Fruit fly (Drosophila melanogaster) whole organism, embryonic: Measurements from ENCODE around the gene CG45076.
A peak's percentile ranks its signal among the peaks of the same experiment; 100 is the strongest.

ENCODE experiments used
- ATbp ChIP-seq: fragments of 200-800 bp; sonication (Bioruptor generic); optimal IDR thresholded peaks from 2 replicates; lab custom pipeline; 2017; ENCODE audit warnings: missing biosample characterization, mild to moderate bottlenecking, missing genetic modification characterization, missing genetic modification reagents
- Abd-B ChIP-seq: fragments of 200-800 bp; sonication (Bioruptor generic); optimal IDR thresholded peaks from 2 replicates; lab custom pipeline; 2018; ENCODE audit warnings: missing biosample characterization, mild to moderate bottlenecking, missing genetic modification characterization, moderate library complexity
- CG10274 ChIP-seq: fragments of 200-800 bp; sonication (Bioruptor generic); optimal IDR thresholded peaks from 3 replicates; lab custom pipeline; 2017; ENCODE audit warnings: missing biosample characterization, mild to moderate bottlenecking, missing genetic modification characterization
- CG11247 ChIP-seq: fragments of 200-800 bp; sonication (Bioruptor generic); IDR thresholded peaks from 2 replicates; pipeline ENCODE4 v1.3.6; 2022; ENCODE audit warnings: missing biosample characterization, missing genetic modification characterization
- CG12104 ChIP-seq: fragments of 200-800 bp; sonication (Bioruptor generic); optimal IDR thresholded peaks from 3 replicates; lab custom pipeline; 2016; ENCODE audit warnings: missing biosample characterization, missing genetic modification characterization
- CG12236 ChIP-seq: fragments of 200-800 bp; sonication (Bioruptor generic); optimal IDR thresholded peaks from 2 replicates; lab custom pipeline; 2016; ENCODE audit warnings: missing biosample characterization, missing genetic modification characterization
- CG12299 ChIP-seq: fragments of 200-800 bp; sonication (Bioruptor generic); optimal IDR thresholded peaks from 2 replicates; lab custom pipeline; 2018; ENCODE audit warnings: missing biosample characterization, mild to moderate bottlenecking, missing genetic modification characterization
- CG12942 ChIP-seq: fragments of 200-800 bp; sonication (Bioruptor generic); optimal IDR thresholded peaks from 3 replicates; lab custom pipeline; 2016; ENCODE audit warnings: missing biosample characterization, missing genetic modification characterization
- CG13296 ChIP-seq: fragments of 200-800 bp; sonication (Bioruptor generic); optimal IDR thresholded peaks from 3 replicates; lab custom pipeline; 2018; ENCODE audit warnings: missing biosample characterization, mild to moderate bottlenecking, missing genetic modification characterization
- CG14710 ChIP-seq: fragments of 200-800 bp; sonication (Bioruptor generic); optimal IDR thresholded peaks from 3 replicates; lab custom pipeline; 2019; ENCODE audit warnings: missing biosample characterization, mild to moderate bottlenecking, missing genetic modification characterization, moderate library complexity
- CG15601 ChIP-seq: fragments of 200-800 bp; sonication (Bioruptor generic); optimal IDR thresholded peaks from 3 replicates; lab custom pipeline; 2019; ENCODE audit warnings: missing biosample characterization, mild to moderate bottlenecking, missing genetic modification characterization, moderate library complexity
- CG16813 ChIP-seq: fragments of 200-800 bp; sonication (Bioruptor generic); IDR thresholded peaks from 3 replicates; pipeline ENCODE4 v1.3.6; 2022; ENCODE audit warnings: missing biosample characterization, missing genetic modification characterization; ENCODE audit not compliant: partially characterized antibody
- CG16815 ChIP-seq: fragments of 200-800 bp; sonication (Bioruptor generic); optimal IDR thresholded peaks from 3 replicates; lab custom pipeline; 2017; ENCODE audit warnings: missing biosample characterization, mild to moderate bottlenecking, missing genetic modification characterization
- CG16863 ChIP-seq: fragments of 200-800 bp; sonication (Bioruptor generic); optimal IDR thresholded peaks from 3 replicates; lab custom pipeline; 2016; ENCODE audit warnings: missing biosample characterization, missing genetic modification characterization
- CG1792 ChIP-seq: fragments of 200-800 bp; sonication (Bioruptor generic); optimal IDR thresholded peaks from 2 replicates; lab custom pipeline; 2016; ENCODE audit warnings: missing biosample characterization, missing genetic modification characterization
- CG2116 ChIP-seq: fragments of 200-800 bp; sonication (Bioruptor generic); optimal IDR thresholded peaks from 3 replicates; lab custom pipeline; 2018; ENCODE audit warnings: missing biosample characterization, mild to moderate bottlenecking, missing genetic modification characterization
- CG3163 ChIP-seq: fragments of 200-800 bp; sonication (Bioruptor generic); optimal IDR thresholded peaks from 3 replicates; lab custom pipeline; 2016; ENCODE audit warnings: missing biosample characterization, missing genetic modification characterization
- CG32767 ChIP-seq: fragments of 200-800 bp; sonication (Bioruptor generic); IDR thresholded peaks from 2 replicates; pipeline ENCODE4 v1.3.6; 2022; ENCODE audit warnings: missing biosample characterization, missing genetic modification characterization
- CG3407 ChIP-seq: fragments of 200-800 bp; sonication (Bioruptor generic); optimal IDR thresholded peaks from 2 replicates; lab custom pipeline; 2018; ENCODE audit warnings: missing biosample characterization, mild to moderate bottlenecking, missing genetic modification characterization
- CG4328 ChIP-seq: fragments of 200-800 bp; sonication (Bioruptor generic); optimal IDR thresholded peaks from 3 replicates; lab custom pipeline; 2017; ENCODE audit warnings: missing biosample characterization, missing genetic modification reagents, missing genetic modification characterization
- CG4730 ChIP-seq: fragments of 200-800 bp; sonication (Bioruptor generic); IDR thresholded peaks from 2 replicates; pipeline ENCODE4 v1.3.6; 2022; ENCODE audit warnings: missing biosample characterization, missing genetic modification characterization
- CG5953 ChIP-seq: fragments of 200-800 bp; sonication (Bioruptor generic); IDR thresholded peaks from 2 replicates; pipeline ENCODE4 v1.3.6; 2022; ENCODE audit warnings: missing biosample characterization, missing genetic modification characterization
- CG6272 ChIP-seq: fragments of 200-800 bp; sonication (Bioruptor generic); IDR thresholded peaks from 2 replicates; pipeline ENCODE4 v1.3.6; 2022; ENCODE audit warnings: missing biosample characterization, missing genetic modification characterization
- CG6689 ChIP-seq: fragments of 200-800 bp; sonication (Bioruptor generic); IDR thresholded peaks from 2 replicates; pipeline ENCODE4 v1.3.6; 2022; ENCODE audit warnings: missing biosample characterization, missing genetic modification characterization
- CG7839 ChIP-seq: fragments of 200-800 bp; sonication (Bioruptor generic); optimal IDR thresholded peaks from 3 replicates; lab custom pipeline; 2018; ENCODE audit warnings: missing biosample characterization, mild to moderate bottlenecking, missing genetic modification characterization, moderate library complexity
- CG9797 ChIP-seq: fragments of 200-800 bp; sonication (Bioruptor generic); optimal IDR thresholded peaks from 3 replicates; lab custom pipeline; 2018; ENCODE audit warnings: missing biosample characterization, mild to moderate bottlenecking, missing genetic modification characterization
- Dbx ChIP-seq: fragments of 200-800 bp; sonication (Bioruptor generic); IDR thresholded peaks from 3 replicates; pipeline ENCODE4 v1.3.6; 2022; ENCODE audit warnings: missing biosample characterization, missing genetic modification characterization
- Fer2 ChIP-seq: fragments of 200-800 bp; sonication (Bioruptor generic); optimal IDR thresholded peaks from 2 replicates; lab custom pipeline; 2018; ENCODE audit warnings: missing biosample characterization, mild to moderate bottlenecking, missing genetic modification characterization, moderate library complexity
- HLHmδ ChIP-seq: fragments of 200-800 bp; sonication (Bioruptor generic); optimal IDR thresholded peaks from 2 replicates; lab custom pipeline; 2018; ENCODE audit warnings: missing biosample characterization, mild to moderate bottlenecking, missing genetic modification characterization, moderate library complexity
- HmgZ ChIP-seq: fragments of 200-800 bp; sonication (Bioruptor generic); optimal IDR thresholded peaks from 2 replicates; lab custom pipeline; 2018; ENCODE audit warnings: missing biosample characterization, mild to moderate bottlenecking, missing genetic modification characterization
- Hmx ChIP-seq: fragments of 200-800 bp; sonication (Bioruptor generic); optimal IDR thresholded peaks from 2 replicates; lab custom pipeline; 2016; ENCODE audit warnings: missing biosample characterization, missing genetic modification characterization
- Mad ChIP-seq: fragments of 200-800 bp; sonication (Bioruptor generic); optimal IDR thresholded peaks from 2 replicates; lab custom pipeline; 2016; ENCODE audit warnings: missing biosample characterization, missing genetic modification characterization
- NK7.1 ChIP-seq: fragments of 200-800 bp; sonication (Bioruptor generic); optimal IDR thresholded peaks from 3 replicates; lab custom pipeline; 2016; ENCODE audit warnings: missing biosample characterization, missing genetic modification characterization
- Oaz ChIP-seq: fragments of 200-800 bp; sonication (Bioruptor generic); IDR thresholded peaks from 2 replicates; pipeline ENCODE4 v1.3.6; 2022; ENCODE audit warnings: missing biosample characterization, missing genetic modification characterization
- Side ChIP-seq: fragments of 200-800 bp; sonication (Bioruptor generic); optimal IDR thresholded peaks from 2 replicates; lab custom pipeline; 2016; ENCODE audit warnings: missing biosample characterization, missing genetic modification characterization
- Taf1 ChIP-seq: fragments of 200-800 bp; sonication (Bioruptor generic); IDR thresholded peaks from 2 replicates; pipeline ENCODE4 v1.3.6; 2022; ENCODE audit warnings: missing biosample characterization, missing genetic modification characterization
- ab ChIP-seq: fragments of 200-800 bp; sonication (Bioruptor generic); optimal IDR thresholded peaks from 2 replicates; lab custom pipeline; 2016; ENCODE audit warnings: missing biosample characterization, missing genetic modification characterization
- br ChIP-seq: fragments of >200 bp; optimal IDR thresholded peaks from 2 replicates; lab custom pipeline; 2017
- cas ChIP-seq: fragments of 200-800 bp; sonication (Bioruptor generic); IDR thresholded peaks from 2 replicates; pipeline ENCODE4 v1.3.6; 2022; ENCODE audit warnings: missing biosample characterization, missing genetic modification characterization
- fd96Cb ChIP-seq: fragments of 200-800 bp; sonication (Bioruptor generic); optimal IDR thresholded peaks from 2 replicates; lab custom pipeline; 2018; ENCODE audit warnings: missing biosample characterization, mild to moderate bottlenecking, missing genetic modification characterization, moderate library complexity
- gem ChIP-seq: fragments of 200-800 bp; sonication (Bioruptor generic); optimal IDR thresholded peaks from 2 replicates; lab custom pipeline; 2019; ENCODE audit warnings: missing biosample characterization, mild to moderate bottlenecking, missing genetic modification characterization, moderate library complexity
- hkb ChIP-seq, 2 experiments: fragments of 200-800 bp in 1 of 2; fragments of >200 bp in 1 of 2; sonication (Bioruptor generic) in 1 of 2; IDR thresholded peaks in 1 of 2; optimal IDR thresholded peaks in 1 of 2; 2 replicates each; pipeline versions ENCODE4 v1.3.6 to Lab custom; 2017 to 2022; ENCODE audit warnings: missing biosample characterization in 1 of 2, missing genetic modification characterization in 1 of 2
- jigr1 ChIP-seq: fragments of 200-800 bp; sonication (Bioruptor generic); IDR thresholded peaks from 3 replicates; pipeline ENCODE4 v1.3.6; 2022; ENCODE audit warnings: missing biosample characterization, missing genetic modification characterization
- nmo ChIP-seq: fragments of 200-800 bp; sonication (Bioruptor generic); optimal IDR thresholded peaks from 2 replicates; lab custom pipeline; 2018; ENCODE audit warnings: missing biosample characterization, mild to moderate bottlenecking, missing genetic modification characterization, moderate library complexity
- nom ChIP-seq: fragments of 200-800 bp; sonication (Bioruptor generic); optimal IDR thresholded peaks from 2 replicates; lab custom pipeline; 2017; ENCODE audit warnings: missing biosample characterization, missing genetic modification characterization, mild to moderate bottlenecking, moderate library complexity, missing genetic modification reagents
- pzg ChIP-seq: fragments of 200-800 bp; sonication (Bioruptor generic); optimal IDR thresholded peaks from 3 replicates; lab custom pipeline; 2018; ENCODE audit warnings: missing biosample characterization, mild to moderate bottlenecking, missing genetic modification characterization, moderate library complexity
- row ChIP-seq: fragments of 200-800 bp; sonication (Bioruptor generic); IDR thresholded peaks from 3 replicates; pipeline ENCODE4 v1.3.6; 2022; ENCODE audit warnings: missing biosample characterization, missing genetic modification characterization
- sima ChIP-seq: fragments of 200-800 bp; sonication (Bioruptor generic); optimal IDR thresholded peaks from 2 replicates; lab custom pipeline; 2016; ENCODE audit warnings: missing biosample characterization, missing genetic modification characterization
- sqz ChIP-seq: fragments of 200-800 bp; sonication (Bioruptor generic); optimal IDR thresholded peaks from 3 replicates; lab custom pipeline; 2018; ENCODE audit warnings: missing biosample characterization, mild to moderate bottlenecking, missing genetic modification characterization
- tgo ChIP-seq: fragments of 200-800 bp; sonication (Bioruptor generic); IDR thresholded peaks from 3 replicates; pipeline ENCODE4 v1.3.6; 2022; ENCODE audit warnings: missing biosample characterization, missing genetic modification characterization
- wek ChIP-seq: fragments of 200-800 bp; sonication (Bioruptor generic); optimal IDR thresholded peaks from 3 replicates; lab custom pipeline; 2018; ENCODE audit warnings: missing biosample characterization, mild to moderate bottlenecking, missing genetic modification characterization, moderate library complexity
- wor ChIP-seq: fragments of 200-800 bp; sonication (Bioruptor generic); IDR thresholded peaks from 2 replicates; pipeline ENCODE4 v1.3.6; 2022; ENCODE audit warnings: missing biosample characterization, missing genetic modification characterization

The CG45076 gene

dm6 chr3R:10788186-10788585 lies 11.0 kb upstream of the CG45076 start, which contains the start of the genes Art1 and Mcm5 (continued):
- TF ChIP-seq Mad, result peak; percentile 59
- TF ChIP-seq ATbp (GFP tag; lab: Kevin White, UChicago), result no peak
- no peak for TF ChIP-seq sima
- no peak for TF ChIP-seq HLHmδ (GFP tag; lab: Kevin White, UChicago)
- peak; percentile 83 for TF ChIP-seq row (GFP tag; lab: Robert Waterston, UW)
- TF ChIP-seq CG12236 (GFP tag; lab: Kevin White, UChicago), result no peak
- TF ChIP-seq cas (GFP tag; lab: Robert Waterston, UW), result no peak
- no peak for TF ChIP-seq tgo (GFP tag; lab: Robert Waterston, UW)
- TF ChIP-seq wor, result no peak
- TF ChIP-seq CG5953 (GFP tag; lab: Robert Waterston, UW), result no peak
- TF ChIP-seq hkb (optimal IDR thresholded peaks at IDR 0.05; lab: Kevin White, UChicago), result no peak
- no peak for TF ChIP-seq hkb (GFP tag; IDR thresholded peaks at IDR 0.05; lab: Robert Waterston, UW)
- no peak for TF ChIP-seq CG4730 (GFP tag; lab: Robert Waterston, UW)
- peak; percentile 51 for TF ChIP-seq Abd-B (GFP tag; lab: Kevin White, UChicago)
- TF ChIP-seq CG6689 (GFP tag; lab: Robert Waterston, UW), result no peak
- TF ChIP-seq CG12942 (GFP tag; lab: Kevin White, UChicago), result no peak
- no peak for TF ChIP-seq CG15601 (tag; lab: Kevin White, UChicago)
- no peak for TF ChIP-seq Taf1 (GFP tag; lab: Robert Waterston, UW)
- no peak for TF ChIP-seq Hmx
- TF ChIP-seq CG32767, result no peak
- peak; percentile 96 for TF ChIP-seq CG16813 (GFP tag; lab: Robert Waterston, UW)
- peak; percentile 34 for TF ChIP-seq NK7.1 (GFP tag; lab: Kevin White, UChicago)
- TF ChIP-seq gem (tag; lab: Kevin White, UChicago), result no peak
- TF ChIP-seq CG1792 (GFP tag; lab: Kevin White, UChicago), result peak; percentile 19
- peak; percentile 79 for TF ChIP-seq nmo (GFP tag; lab: Kevin White, UChicago)
- 0 out of 2 replicates have a peak, but pooled peaks have one; percentile 38 for TF ChIP-seq CG11247 (GFP tag; lab: Robert Waterston, UW)
- no peak for TF ChIP-seq CG10274
- no peak for TF ChIP-seq nom
- TF ChIP-seq CG14710 (tag; lab: Kevin White, UChicago), result peak; percentile 83
- TF ChIP-seq br, result no peak
- TF ChIP-seq CG4328 (GFP tag; lab: Kevin White, UChicago), result no peak
- peak; percentile 49 for TF ChIP-seq HmgZ (tag; lab: Kevin White, UChicago)
- TF ChIP-seq CG3407 (GFP tag; lab: Kevin White, UChicago), result no peak
- peak; percentile 30 for TF ChIP-seq CG12104 (GFP tag; lab: Kevin White, UChicago)
- no peak for TF ChIP-seq CG7839 (tag; lab: Kevin White, UChicago)
- TF ChIP-seq sqz (GFP tag; lab: Kevin White, UChicago), result no peak
- no peak for TF ChIP-seq jigr1 (GFP tag; lab: Robert Waterston, UW)
- TF ChIP-seq CG16815, result no peak
- peak; percentile 51 for TF ChIP-seq CG3163 (GFP tag; lab: Kevin White, UChicago)
- TF ChIP-seq CG13296, result peak; percentile 3
- peak; percentile 89 for TF ChIP-seq CG9797 (GFP tag; lab: Kevin White, UChicago)
- no peak for TF ChIP-seq Fer2
- TF ChIP-seq wek (GFP tag; lab: Kevin White, UChicago), result no peak
- TF ChIP-seq fd96Cb (tag; lab: Kevin White, UChicago), result no peak
- TF ChIP-seq pzg (GFP tag; lab: Kevin White, UChicago), result peak; percentile 78
- TF ChIP-seq CG16863 (GFP tag; lab: Kevin White, UChicago), result peak; percentile 37
- TF ChIP-seq CG12299 (tag; lab: Kevin White, UChicago), result no peak
- TF ChIP-seq CG6272, result no peak
- no peak for TF ChIP-seq Oaz (GFP tag; lab: Robert Waterston, UW)
- peak; percentile 55; the same call in 1 of the 3 replicates for TF ChIP-seq Dbx (GFP tag; lab: Robert Waterston, UW)
- TF ChIP-seq Side (GFP tag; lab: Kevin White, UChicago), result peak; percentile 15
- peak; percentile 79 for TF ChIP-seq CG2116 (GFP tag; lab: Kevin White, UChicago)
- TF ChIP-seq ab (GFP tag; lab: Kevin White, UChicago), result no peak
